Fruit fly (Drosophila melanogaster): Measurements from ENCODE around the gene cpx.

DNA sequence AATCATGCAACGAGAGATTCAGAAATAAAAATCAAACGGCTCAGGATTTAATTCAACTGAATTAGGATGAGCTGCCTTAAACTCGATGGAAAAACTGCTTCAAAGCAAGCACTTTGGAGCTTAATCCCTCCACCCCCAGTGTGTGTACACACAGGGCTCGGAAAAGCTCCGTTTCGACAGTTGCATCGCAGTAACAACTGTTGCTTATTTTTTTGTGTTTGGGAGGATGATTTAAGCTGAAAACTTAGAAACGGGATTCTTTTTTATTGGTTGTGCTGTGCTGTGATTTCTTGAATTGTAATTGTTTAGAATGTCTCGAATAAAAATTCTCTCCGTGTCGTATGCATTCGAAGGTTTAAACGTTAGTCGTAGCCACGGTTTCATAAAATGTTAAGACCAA, 39.0 kb downstream of the cpx start, which contains the start of gene Syt14:
- TF ChIP-seq fd85E (GFP tag; optimal IDR thresholded peaks at IDR 0.05) (no peak), OdsH (GFP tag; optimal IDR thresholded peaks at IDR 0.05) (no peak), CG3919 (GFP tag; optimal IDR thresholded peaks at IDR 0.05) (no peak)

Measured in whole organism, prepupa.